Worm (Caenorhabditis elegans): ENCODE measurements around the gene C05D12.4.

C05D12.4 gene

DNA sequence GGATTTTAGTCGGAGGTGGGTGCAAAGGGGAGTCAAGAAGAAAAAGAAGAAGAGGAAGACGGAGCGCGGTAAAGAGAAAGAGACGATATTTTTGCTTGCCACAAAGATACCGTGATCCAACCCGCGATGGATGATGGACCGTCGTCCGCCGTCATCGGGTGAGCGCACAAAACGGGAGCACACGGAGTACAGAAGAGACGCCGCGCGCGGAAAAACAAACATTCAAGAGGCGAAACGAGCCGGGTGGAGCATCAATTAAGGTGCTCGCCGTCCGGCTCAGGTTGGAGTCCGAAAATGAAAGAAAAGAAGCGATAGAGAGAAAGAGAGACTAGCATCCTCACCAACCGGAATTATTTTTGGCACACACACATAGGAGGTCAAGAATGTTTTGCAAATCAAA, 37.9 kb upstream of the C05D12.4 start:
- TF ChIP-seq nhr-77 (tag; optimal IDR thresholded peaks at IDR 0.05) = no peak
- no peak for TF ChIP-seq nhr-67 (tag; optimal IDR thresholded peaks at IDR 0.05)

ce11 chrII:11396217-11396616, 35.5 kb upstream of the C05D12.4 start:
- TF ChIP-seq jun-1 (tag; optimal IDR thresholded peaks at IDR 0.05) = no peak
- TF ChIP-seq nhr-77 (tag; optimal IDR thresholded peaks at IDR 0.05) = no peak
- no peak for TF ChIP-seq egl-5 (tag; optimal IDR thresholded peaks at IDR 0.05)
- TF ChIP-seq sea-2 (GFP tag; optimal IDR thresholded peaks at IDR 0.05) = no peak
- TF ChIP-seq ama-1 (optimal IDR thresholded peaks at IDR 0.05) = no peak
- no peak for TF ChIP-seq nhr-11 (tag; optimal IDR thresholded peaks at IDR 0.05)
- no peak for TF ChIP-seq nhr-43 (tag; optimal IDR thresholded peaks at IDR 0.05; ENCODE audit: poor library complexity, severe bottlenecking)
- TF ChIP-seq tbx-2 (tag; optimal IDR thresholded peaks at IDR 0.05) = no peak
- no peak for TF ChIP-seq ceh-9 (tag; optimal IDR thresholded peaks at IDR 0.05)
- TF ChIP-seq lin-15B (tag; optimal IDR thresholded peaks at IDR 0.05) = no peak
- TF ChIP-seq ceh-16 (tag; optimal IDR thresholded peaks at IDR 0.05) = no peak
- no peak for TF ChIP-seq snpc-4 (tag; optimal IDR thresholded peaks at IDR 0.05)
- no peak for TF ChIP-seq elt-3 (tag; optimal IDR thresholded peaks at IDR 0.05)
- no peak for TF ChIP-seq mml-1 (tag; optimal IDR thresholded peaks at IDR 0.05)
- no peak for TF ChIP-seq elt-1 (tag; optimal IDR thresholded peaks at IDR 0.05)
- TF ChIP-seq zag-1 (tag; optimal IDR thresholded peaks at IDR 0.05) = no peak
- TF ChIP-seq pha-4 (tag; optimal IDR thresholded peaks at IDR 0.05) = no peak
- TF ChIP-seq ZK546.5 (tag; optimal IDR thresholded peaks at IDR 0.05) = no peak

- no peak for TF ChIP-seq tbx-2 (tag; optimal IDR thresholded peaks at IDR 0.05)
- no peak for TF ChIP-seq fkh-2 (tag; optimal IDR thresholded peaks at IDR 0.05)
- TF ChIP-seq nhr-28 (tag; optimal IDR thresholded peaks at IDR 0.05) = no peak
- TF ChIP-seq elt-1 (tag; optimal IDR thresholded peaks at IDR 0.05) = no peak
- no peak for TF ChIP-seq mml-1 (tag; optimal IDR thresholded peaks at IDR 0.05)
- TF ChIP-seq fkh-10 (GFP tag; optimal IDR thresholded peaks at IDR 0.05) = no peak
- no peak for TF ChIP-seq zag-1 (tag; optimal IDR thresholded peaks at IDR 0.05)
- TF ChIP-seq mdl-1 (tag; optimal IDR thresholded peaks at IDR 0.05) = no peak
These were observed 32.9 kb upstream of the C05D12.4 start for ce11 chrII:11398787-11399186.

- TF ChIP-seq zag-1 (tag; optimal IDR thresholded peaks at IDR 0.05) (no peak), R02D3.7 (tag; optimal IDR thresholded peaks at IDR 0.05) (no peak), nhr-25 (tag; optimal IDR thresholded peaks at IDR 0.05) (peak; percentile 55), eor-1 (tag; optimal IDR thresholded peaks at IDR 0.05) (no peak)
These were observed 31.3 kb upstream of the C05D12.4 start for ce11 chrII:11400386-11400785.

DNA sequence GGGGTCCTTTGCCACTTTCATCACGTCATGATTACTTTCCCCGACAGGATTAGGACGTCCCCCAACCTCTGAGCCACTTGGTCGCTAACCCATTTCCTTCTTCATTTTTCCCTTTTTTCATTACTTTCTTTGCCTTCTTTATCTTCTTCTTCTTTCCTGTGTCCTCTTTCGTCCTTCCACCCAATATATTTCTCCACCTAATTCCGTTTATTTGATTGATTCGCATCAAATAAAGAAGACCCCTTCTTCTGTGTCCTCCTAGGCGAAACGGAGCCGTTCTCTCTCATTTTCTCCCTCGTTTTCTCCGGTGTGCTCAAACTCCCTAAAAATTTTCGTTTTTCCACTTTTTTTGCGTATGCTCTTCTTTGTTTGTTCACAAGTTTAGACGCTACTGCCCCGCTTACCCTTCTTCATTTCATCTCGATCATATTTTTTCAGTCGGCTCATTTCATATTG, 22.0 kb upstream of the C05D12.4 start, which contains the start of gene C05D12.7:
Gene C05D12.7 (plus strand): TSS at position 406 of the 456 bp plus-strand sequence.
- TF ChIP-seq ztf-11 (tag; optimal IDR thresholded peaks at IDR 0.05) (no peak), snpc-4 (tag; optimal IDR thresholded peaks at IDR 0.05) (no peak)

DNA sequence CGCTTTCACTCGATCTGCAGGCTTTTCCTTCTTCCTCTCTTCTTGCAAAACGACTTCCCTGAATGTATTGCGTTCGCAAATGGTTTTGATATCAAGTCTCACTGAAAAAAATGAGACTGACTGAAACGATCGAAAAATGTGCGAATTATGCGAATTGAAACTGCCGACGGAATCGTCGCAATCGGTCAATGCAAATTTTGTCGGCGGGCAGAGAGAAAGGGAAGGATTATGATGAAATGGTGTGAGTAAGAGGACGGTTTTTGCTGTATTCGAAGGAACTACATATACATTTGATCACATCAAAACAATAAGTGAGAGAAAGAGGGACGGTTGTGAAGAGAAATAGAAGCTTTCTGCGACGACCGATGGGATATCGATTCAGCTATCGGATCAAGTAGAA, 16.0 kb upstream of the C05D12.4 start, which contains the start of gene C05D12.1:
Gene C05D12.1 (minus strand): TSS at position 101 of the 400 bp plus-strand sequence.
- no peak for TF ChIP-seq ceh-16 (tag; optimal IDR thresholded peaks at IDR 0.05)
- TF ChIP-seq pqm-1 (tag; optimal IDR thresholded peaks at IDR 0.05) = no peak
- no peak for TF ChIP-seq fkh-10 (GFP tag; optimal IDR thresholded peaks at IDR 0.05)
- no peak for TF ChIP-seq sea-2 (GFP tag; optimal IDR thresholded peaks at IDR 0.05)
- TF ChIP-seq nhr-67 (tag; optimal IDR thresholded peaks at IDR 0.05) = no peak
- TF ChIP-seq lsy-12 (tag; optimal IDR thresholded peaks at IDR 0.05) = no peak
- TF ChIP-seq mml-1 (tag; optimal IDR thresholded peaks at IDR 0.05) = no peak
- TF ChIP-seq ztf-11 (tag; optimal IDR thresholded peaks at IDR 0.05) = no peak
- no peak for TF ChIP-seq nhr-28 (tag; optimal IDR thresholded peaks at IDR 0.05)
- TF ChIP-seq ztf-4 (tag; optimal IDR thresholded peaks at IDR 0.05) = no peak
- no peak for TF ChIP-seq unc-39 (tag; optimal IDR thresholded peaks at IDR 0.05)
- no peak for TF ChIP-seq ZK546.5 (tag; optimal IDR thresholded peaks at IDR 0.05)
- TF ChIP-seq tbx-2 (tag; optimal IDR thresholded peaks at IDR 0.05) = no peak
- no peak for TF ChIP-seq hmg-11 (tag; optimal IDR thresholded peaks at IDR 0.05)
- TF ChIP-seq egl-5 (tag; optimal IDR thresholded peaks at IDR 0.05) = no peak
- no peak for TF ChIP-seq aly-2 (tag; optimal IDR thresholded peaks at IDR 0.05)
- TF ChIP-seq ceh-9 (tag; optimal IDR thresholded peaks at IDR 0.05) = no peak
- TF ChIP-seq daf-12 (tag; optimal IDR thresholded peaks at IDR 0.05) = no peak
